Worm (Caenorhabditis elegans) whole organism, young adult: ENCODE results near the gene col-151.
A peak's percentile ranks its signal among the peaks of the same experiment; 100 is the strongest.

Experiments
- C06A6.2 ChIP-seq: fragments of 200-800 bp; sonication (Bioruptor generic); conservative IDR thresholded peaks from 2 replicates; pipeline ENCODE4 v1.3.6; 2022; ENCODE audit warnings: missing genetic modification characterization, missing compliant biosample characterization
- F37B4.10 ChIP-seq: fragments of 200-800 bp; sonication (Bioruptor generic); IDR thresholded peaks from 2 replicates; pipeline ENCODE4 v1.3.6; 2022; ENCODE audit warnings: missing genetic modification characterization, missing compliant biosample characterization
- Y53F4B.3 ChIP-seq: fragments of 200-800 bp; sonication (Bioruptor generic); IDR thresholded peaks from 2 replicates; pipeline ENCODE4 v1.3.6; 2022; ENCODE audit warnings: missing genetic modification reagents, missing genetic modification characterization, missing compliant biosample characterization
- Y95B8A.8 ChIP-seq: fragments of 200-800 bp; sonication (Bioruptor generic); IDR thresholded peaks from 2 replicates; pipeline ENCODE4 v1.3.6; 2022; ENCODE audit warnings: missing genetic modification reagents, missing genetic modification characterization, missing compliant biosample characterization
- ama-1 ChIP-seq, 3 experiments: fragments of 150-350 bp in 1 of 3; sonication (generic microtip) in 2 of 3; optimal IDR thresholded peaks; 2 replicates each; lab custom pipeline; 2014 to 2018; ENCODE audit warnings: missing biosample characterization in 2 of 3, missing genetic modification characterization in 2 of 3, missing genetic modification reagents in 2 of 3
- atf-7 ChIP-seq: sonication (generic microtip); optimal IDR thresholded peaks from 2 replicates; lab custom pipeline; 2017; ENCODE audit warnings: mild to moderate bottlenecking, missing genetic modification characterization, missing compliant biosample characterization
- attf-5 ChIP-seq: fragments of 200-800 bp; sonication (Bioruptor generic); optimal IDR thresholded peaks from 2 replicates; lab custom pipeline; 2018; ENCODE audit warnings: mild to moderate bottlenecking, missing genetic modification characterization, missing compliant biosample characterization
- attf-6 ChIP-seq: fragments of 200-800 bp; sonication (Bioruptor generic); IDR thresholded peaks from 2 replicates; pipeline ENCODE4 v1.3.6; 2022; ENCODE audit warnings: missing genetic modification reagents, missing genetic modification characterization, missing compliant biosample characterization
- bed-1 ChIP-seq: fragments of 200-800 bp; sonication (Bioruptor generic); IDR thresholded peaks from 2 replicates; pipeline ENCODE4 v1.3.6; 2022; ENCODE audit warnings: missing genetic modification reagents, missing genetic modification characterization, missing compliant biosample characterization
- chd-7 ChIP-seq: sonication (generic microtip); optimal IDR thresholded peaks from 2 replicates; lab custom pipeline; 2016; ENCODE audit warnings: mild to moderate bottlenecking, missing genetic modification characterization, moderate library complexity, missing compliant biosample characterization
- dpl-1 ChIP-seq: fragments of 150-350 bp; optimal IDR thresholded peaks from 2 replicates; lab custom pipeline; 2014; ENCODE audit warnings: missing biosample characterization, missing genetic modification reagents, missing genetic modification characterization
- efl-1 ChIP-seq: fragments of 150-350 bp; optimal IDR thresholded peaks from 2 replicates; lab custom pipeline; 2014; ENCODE audit warnings: missing biosample characterization, missing genetic modification reagents, missing genetic modification characterization
- egl-18 ChIP-seq: fragments of 200-800 bp; sonication (Bioruptor generic); IDR thresholded peaks from 2 replicates; pipeline ENCODE4 v1.3.6; 2022; ENCODE audit warnings: missing genetic modification reagents, missing genetic modification characterization, missing compliant biosample characterization
- ets-4 ChIP-seq: fragments of 200-800 bp; sonication (Bioruptor generic); optimal IDR thresholded peaks from 2 replicates; lab custom pipeline; 2018; ENCODE audit warnings: mild to moderate bottlenecking, missing genetic modification characterization, missing compliant biosample characterization
- gei-17 ChIP-seq: fragments of 200-800 bp; sonication (Bioruptor generic); optimal IDR thresholded peaks from 2 replicates; lab custom pipeline; 2018; ENCODE audit warnings: mild to moderate bottlenecking, missing genetic modification characterization, missing compliant biosample characterization
- hlh-12 ChIP-seq: sonication (generic microtip); optimal IDR thresholded peaks from 2 replicates; lab custom pipeline; 2016; ENCODE audit warnings: missing genetic modification characterization, missing compliant biosample characterization
- hmg-1.2 ChIP-seq: fragments of 200-800 bp; sonication (Bioruptor generic); IDR thresholded peaks from 2 replicates; pipeline ENCODE4 v1.3.6; 2022; ENCODE audit warnings: missing genetic modification reagents, missing genetic modification characterization, missing compliant biosample characterization
- let-526 ChIP-seq: fragments of 200-800 bp; sonication (Bioruptor generic); IDR thresholded peaks from 2 replicates; pipeline ENCODE4 v1.3.6; 2022; ENCODE audit warnings: missing genetic modification reagents, missing genetic modification characterization, missing compliant biosample characterization
- let-607 ChIP-seq, 2 experiments: fragments of 200-800 bp in 1 of 2; sonication (Bioruptor generic) in 1 of 2; sonication (generic microtip) in 1 of 2; optimal IDR thresholded peaks; 2 replicates each; lab custom pipeline; 2016 to 2018; ENCODE audit warnings: mild to moderate bottlenecking in 2 of 2, missing compliant biosample characterization in 2 of 2, missing genetic modification characterization in 2 of 2, moderate library complexity in 2 of 2, missing genotype in 1 of 2
- lin-40 ChIP-seq: sonication (generic microtip); optimal IDR thresholded peaks from 2 replicates; lab custom pipeline; 2016; ENCODE audit warnings: missing genetic modification characterization, mild to moderate bottlenecking, missing compliant biosample characterization, missing genotype, missing genetic modification reagents
- lin-54 ChIP-seq: fragments of 200-800 bp; sonication (Bioruptor generic); optimal IDR thresholded peaks from 2 replicates; lab custom pipeline; 2018; ENCODE audit warnings: mild to moderate bottlenecking, missing genetic modification characterization, missing compliant biosample characterization
- madf-10 ChIP-seq: sonication (generic microtip); optimal IDR thresholded peaks from 2 replicates; lab custom pipeline; 2016; ENCODE audit warnings: mild to moderate bottlenecking, missing genetic modification characterization, missing compliant biosample characterization
- madf-3 ChIP-seq: fragments of 200-800 bp; sonication (Bioruptor generic); IDR thresholded peaks from 2 replicates; pipeline ENCODE4 v1.3.6; 2022; ENCODE audit warnings: missing genetic modification reagents, missing genetic modification characterization, missing compliant biosample characterization
- mxl-1 ChIP-seq: sonication (generic microtip); optimal IDR thresholded peaks from 2 replicates; lab custom pipeline; 2016; ENCODE audit warnings: missing genetic modification characterization, missing compliant biosample characterization
- nfya-2 ChIP-seq: fragments of 200-800 bp; sonication (Bioruptor generic); IDR thresholded peaks from 2 replicates; pipeline ENCODE4 v1.3.6; 2022; ENCODE audit warnings: missing genetic modification reagents, missing genetic modification characterization, missing compliant biosample characterization
- nhr-27 ChIP-seq: fragments of 200-800 bp; sonication (Bioruptor generic); optimal IDR thresholded peaks from 2 replicates; lab custom pipeline; 2018; ENCODE audit warnings: mild to moderate bottlenecking, missing genetic modification characterization, moderate library complexity, missing compliant biosample characterization
- nhr-80 ChIP-seq: sonication (generic microtip); optimal IDR thresholded peaks from 2 replicates; lab custom pipeline; 2016; ENCODE audit warnings: missing genetic modification characterization, missing compliant biosample characterization
- nhr-90 ChIP-seq: sonication (generic microtip); optimal IDR thresholded peaks from 2 replicates; lab custom pipeline; 2016; ENCODE audit warnings: missing genotype, mild to moderate bottlenecking, missing genetic modification characterization, missing compliant biosample characterization
- pbrm-1 ChIP-seq: fragments of 200-800 bp; sonication (Bioruptor generic); IDR thresholded peaks from 2 replicates; pipeline ENCODE4 v1.3.6; 2022; ENCODE audit warnings: missing genetic modification reagents, missing genetic modification characterization, missing compliant biosample characterization
- rcor-1 ChIP-seq: fragments of 200-800 bp; sonication (Bioruptor generic); IDR thresholded peaks from 2 replicates; pipeline ENCODE4 v1.3.6; 2022; ENCODE audit warnings: missing genetic modification reagents, missing genetic modification characterization, missing compliant biosample characterization
- somi-1 ChIP-seq: fragments of 200-800 bp; sonication (Bioruptor generic); optimal IDR thresholded peaks from 2 replicates; lab custom pipeline; 2018; ENCODE audit warnings: mild to moderate bottlenecking, missing genetic modification characterization, missing compliant biosample characterization
- tbp1 ChIP-seq: fragments of 200-800 bp; sonication (Bioruptor generic); optimal IDR thresholded peaks from 2 replicates; lab custom pipeline; 2018; ENCODE audit warnings: mild to moderate bottlenecking, missing genetic modification characterization, missing compliant biosample characterization
- tlf-1 ChIP-seq: fragments of 200-800 bp; sonication (Bioruptor generic); optimal IDR thresholded peaks from 2 replicates; lab custom pipeline; 2018; ENCODE audit warnings: mild to moderate bottlenecking, missing genetic modification characterization, missing compliant biosample characterization
- unc-62 ChIP-seq: fragments of 150-350 bp; optimal IDR thresholded peaks from 2 replicates; lab custom pipeline; 2014; ENCODE audit warnings: missing biosample characterization, missing genetic modification reagents, missing genetic modification characterization
- xnd-1 ChIP-seq: sonication (generic microtip); optimal IDR thresholded peaks from 2 replicates; lab custom pipeline; 2016; ENCODE audit warnings: missing genotype, missing genetic modification reagents, missing genetic modification characterization, missing compliant biosample characterization
- zfh-2 ChIP-seq: fragments of 200-800 bp; sonication (Bioruptor generic); conservative IDR thresholded peaks from 2 replicates; pipeline ENCODE4 v1.3.6; 2022; ENCODE audit warnings: missing genetic modification reagents, missing genetic modification characterization, missing compliant biosample characterization
- ztf-26 ChIP-seq: sonication (generic microtip); optimal IDR thresholded peaks from 2 replicates; lab custom pipeline; 2017; ENCODE audit warnings: missing genetic modification characterization, missing compliant biosample characterization

The col-151 gene

ce11 chrV:10379293-10379692 lies 15.7 kb downstream of the col-151 start, which contains the start of gene AC3.12:
Gene AC3.12 (minus strand): TSS chrV:10379393.
- TF ChIP-seq atf-7 (tag; lab: Kevin White, UChicago) = no peak
- no peak for TF ChIP-seq somi-1 (GFP tag; lab: Kevin White, UChicago)
- no peak for TF ChIP-seq xnd-1 (tag; lab: Kevin White, UChicago)
- TF ChIP-seq efl-1 (GFP tag; lab: Kevin White, UChicago) = no peak
- no peak for TF ChIP-seq bed-1 (GFP tag; lab: Robert Waterston, UW)

- TF ChIP-seq attf-5 = no peak
- TF ChIP-seq ama-1 (optimal IDR thresholded peaks at IDR 0.05; lab: Kevin White, UChicago) = no peak
- no peak for TF ChIP-seq ama-1 (GFP tag; optimal IDR thresholded peaks at IDR 0.05; lab: Kevin White, UChicago)
- TF ChIP-seq hlh-12 = no peak
Measured at ce11 chrV:10371951-10372350, 23.1 kb downstream of the col-151 start, which contains the start of gene ugt-49. Gene ugt-49 (plus strand): TSS chrV:10372321.

ce11 chrV:10371177-10371576 lies 23.8 kb downstream of the col-151 start:
- TF ChIP-seq let-607 (tag; optimal IDR thresholded peaks at IDR 0.05; lab: Kevin White, UChicago) = peak; percentile 93 to 94
- peak; percentile 28 for TF ChIP-seq lin-54
- peak; percentile 67 for TF ChIP-seq hmg-1.2 (GFP tag; lab: Robert Waterston, UW)
- TF ChIP-seq tbp1 (GFP tag; lab: Kevin White, UChicago) = peak; percentile 30
- TF ChIP-seq chd-7 = peak; percentile 28
- peak; percentile 35 for TF ChIP-seq lin-40 (tag; lab: Kevin White, UChicago)
- no peak for TF ChIP-seq ztf-26
- TF ChIP-seq F37B4.10 (GFP tag; lab: Robert Waterston, UW) = 0 out of 2 replicates have a peak, but pooled peaks have one; percentile 33
- TF ChIP-seq nhr-80 (tag; lab: Kevin White, UChicago) = peak; percentile 92
- TF ChIP-seq ets-4 = peak; percentile 8
- TF ChIP-seq tlf-1 = peak; percentile 28
- 0 out of 2 replicates have a peak, but pooled peaks have one; percentile 9 for TF ChIP-seq pbrm-1 (GFP tag; lab: Robert Waterston, UW)
- peak; percentile 82 for TF ChIP-seq unc-62 (GFP tag; lab: Kevin White, UChicago)
- TF ChIP-seq madf-10 (tag; lab: Kevin White, UChicago) = peak; percentile 3
- no peak for TF ChIP-seq gei-17 (GFP tag; lab: Kevin White, UChicago)
- no peak for TF ChIP-seq efl-1 (GFP tag; lab: Kevin White, UChicago)
- 0 out of 2 replicates have a peak, but pooled peaks have one; percentile 32 for TF ChIP-seq let-526
- no peak for TF ChIP-seq Y53F4B.3 (GFP tag; lab: Robert Waterston, UW)
- TF ChIP-seq atf-7 (tag; lab: Kevin White, UChicago) = peak; percentile 4

- TF ChIP-seq madf-3 (GFP tag; lab: Robert Waterston, UW) (no peak), nhr-90 (tag; lab: Kevin White, UChicago) (no peak), nfya-2 (GFP tag; lab: Robert Waterston, UW) (no peak), madf-10 (tag; lab: Kevin White, UChicago) (no peak), mxl-1 (tag; lab: Kevin White, UChicago) (no peak), C06A6.2 (GFP tag; lab: Robert Waterston, UW) (no peak), egl-18 (no peak), rcor-1 (GFP tag; lab: Robert Waterston, UW) (no peak)
- TF ChIP-seq, all 124 proteins: peak for 0
Measured at ce11 chrV:10368256-10368655, 26.8 kb downstream of the col-151 start, which contains the start of gene sri-20. Gene sri-20 (plus strand): TSS chrV:10368556.

ce11 chrV:10363834-10364233 lies 31.2 kb downstream of the col-151 start:
- no peak for TF ChIP-seq nhr-27
- TF ChIP-seq somi-1 (GFP tag; lab: Kevin White, UChicago) = no peak
- no peak for TF ChIP-seq attf-6
- no peak for TF ChIP-seq zfh-2 (GFP tag; lab: Robert Waterston, UW)
- TF ChIP-seq dpl-1 = no peak
- TF ChIP-seq Y95B8A.8 (GFP tag; lab: Robert Waterston, UW) = no peak
- no peak for TF ChIP-seq Y53F4B.3 (GFP tag; lab: Robert Waterston, UW)
- TF ChIP-seq, all 124 proteins: peak for 0
